Fruit fly (Drosophila melanogaster): ENCODE measurements around the gene Tektin-C.

Tektin-C gene

dm6 chr3L:5751740-5752579 is 44.4 kb downstream of the Tektin-C start, which contains the start of gene DnaJ-1 (continued):
- TF ChIP-seq Hr51 (GFP tag; optimal IDR thresholded peaks at IDR 0.05) (peak in 1 of 2 experiments; percentile 19), PHDP (tag; optimal IDR thresholded peaks at IDR 0.05) (peak; percentile 31), ATbp (GFP tag; optimal IDR thresholded peaks at IDR 0.05) (peak; percentile 16), CG8290 (GFP tag; optimal IDR thresholded peaks at IDR 0.05) (peak; percentile 29), CG8290 (tag; optimal IDR thresholded peaks at IDR 0.05) (peak in 1 of 2 experiments; percentile 19), mam (GFP tag; optimal IDR thresholded peaks at IDR 0.05) (peak; percentile 6), Trl (optimal IDR thresholded peaks at IDR 0.05) (peak in 1 of 2 experiments; percentile 17), Trl (GFP tag; optimal IDR thresholded peaks at IDR 0.05) (no peak), her (GFP tag; optimal IDR thresholded peaks at IDR 0.05) (peak; percentile 20), Vsx1 (GFP tag; optimal IDR thresholded peaks at IDR 0.05) (peak; percentile 4), CG9727 (GFP tag; optimal IDR thresholded peaks at IDR 0.05) (peak; percentile 18), abd-A (tag; optimal IDR thresholded peaks at IDR 0.05) (peak; percentile 51), CG34224 (GFP tag; IDR thresholded peaks at IDR 0.05; ENCODE audit: partially characterized antibody) (peak; percentile 97), chinmo (GFP tag; IDR thresholded peaks at IDR 0.05; ENCODE audit: partially characterized antibody) (peak; percentile 97), CG34422 (GFP tag; IDR thresholded peaks at IDR 0.05) (no peak; the same call in 2 of the 3 replicates), hb (GFP tag; IDR thresholded peaks at IDR 0.05; ENCODE audit: partially characterized antibody) (peak; percentile 97), CG2875 (GFP tag; optimal IDR thresholded peaks at IDR 0.05) (peak; percentile 9), Jarid2 (GFP tag; optimal IDR thresholded peaks at IDR 0.05) (peak; percentile 78), CG14667 (GFP tag; IDR thresholded peaks at IDR 0.05) (no peak), Opbp (GFP tag; IDR thresholded peaks at IDR 0.05; ENCODE audit: partially characterized antibody) (peak; percentile 96), ttk (GFP tag; IDR thresholded peaks at IDR 0.05) (peak; percentile 32; the same call in 1 of the 2 replicates), Adf1 (GFP tag; IDR thresholded peaks at IDR 0.05) (peak; percentile 25; the same call in 1 of the 2 replicates), CG7372 (GFP tag; IDR thresholded peaks at IDR 0.05) (no peak), CG9437 (GFP tag; optimal IDR thresholded peaks at IDR 0.05) (peak; percentile 30), fru (optimal IDR thresholded peaks at IDR 0.05) (no peak), CG11723 (GFP tag; optimal IDR thresholded peaks at IDR 0.05) (no peak), chif (GFP tag; optimal IDR thresholded peaks at IDR 0.05) (peak in 1 of 2 experiments; percentile 6), croc (GFP tag; conservative IDR thresholded peaks at IDR 0.05) (no peak), h (optimal IDR thresholded peaks at IDR 0.05) (no peak), onecut (GFP tag; IDR thresholded peaks at IDR 0.05) (peak; percentile 59), row (GFP tag; IDR thresholded peaks at IDR 0.05) (peak; percentile 78), sug (tag; optimal IDR thresholded peaks at IDR 0.05) (peak; percentile 5), CG4707 (GFP tag; optimal IDR thresholded peaks at IDR 0.05) (peak; percentile 57), CTCF (GFP tag; optimal IDR thresholded peaks at IDR 0.05) (peak; percentile 15), so (GFP tag; IDR thresholded peaks at IDR 0.05) (peak; percentile 12; the same call in 1 of the 3 replicates), CG4617 (GFP tag; optimal IDR thresholded peaks at IDR 0.05; ENCODE audit: borderline replicate concordance) (peak; percentile 43), grn (GFP tag; optimal IDR thresholded peaks at IDR 0.05) (peak; percentile 68), al (GFP tag; IDR thresholded peaks at IDR 0.05) (no peak), tx (GFP tag; optimal IDR thresholded peaks at IDR 0.05) (peak; percentile 3), Hsf (GFP tag; optimal IDR thresholded peaks at IDR 0.05) (peak; percentile 64), Nf-YC (tag; optimal IDR thresholded peaks at IDR 0.05) (peak; percentile 13), Scr (GFP tag; IDR thresholded peaks at IDR 0.05; ENCODE audit: partially characterized antibody) (peak; percentile 98), oc (tag; optimal IDR thresholded peaks at IDR 0.05) (no peak), ato (GFP tag; IDR thresholded peaks at IDR 0.05; ENCODE audit: partially characterized antibody) (peak; percentile 85), Ssrp (tag; optimal IDR thresholded peaks at IDR 0.05) (peak; percentile 9), GATAe (GFP tag; conservative IDR thresholded peaks at IDR 0.05) (no peak), CG17385 (GFP tag; optimal IDR thresholded peaks at IDR 0.05) (peak; percentile 76), corto (GFP tag; optimal IDR thresholded peaks at IDR 0.05) (peak; percentile 55), CG9797 (GFP tag; optimal IDR thresholded peaks at IDR 0.05) (peak; percentile 54), aop (GFP tag; IDR thresholded peaks at IDR 0.05) (no peak)

Measured in whole organism, embryonic.